Fruit fly (Drosophila melanogaster) S2 (cell line): ENCODE data around the gene CG14105.

Source experiments
- CG8478 ChIP-seq: fragments of >200 bp; optimal IDR thresholded peaks from 2 replicates; lab custom pipeline; 2018
- CTCF ChIP-seq, 2 experiments: fragments of >200 bp; optimal IDR thresholded peaks; 2 replicates each; lab custom pipeline; 2018

dm6 chr3L:13393538-13393937, 32.9 kb downstream of the CG14105 start:
- TF ChIP-seq CTCF (optimal IDR thresholded peaks at IDR 0.05; lab: Kevin White, UChicago), result no peak
- TF ChIP-seq CG8478, result no peak
